Worm (Caenorhabditis elegans): ENCODE measurements around the gene srw-13.

Gene srw-13

DNA sequence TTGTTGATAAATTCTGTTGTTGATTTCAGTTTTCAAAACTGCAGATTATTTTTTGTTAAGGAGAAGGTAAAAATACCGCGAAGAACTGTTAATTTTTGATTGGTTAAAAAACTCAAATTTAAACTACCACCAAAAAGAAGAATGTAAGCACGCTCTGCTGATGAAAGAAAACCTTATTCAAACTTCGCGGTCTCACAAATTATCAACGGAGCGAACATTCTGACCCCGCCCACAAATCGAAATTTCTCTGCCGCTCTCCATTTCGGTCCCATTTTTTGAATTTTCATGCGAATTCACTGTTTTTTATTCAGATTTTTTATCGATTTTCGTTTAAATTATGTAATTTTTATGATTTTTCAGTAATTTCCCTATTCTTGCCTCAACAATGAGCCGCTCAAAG, 42.7 kb upstream of the srw-13 start, which contains the start of gene cyn-3:
cyn-3 (plus strand) TSS at position 361 of the 400 bp plus-strand sequence.
- no peak for TF ChIP-seq ceh-83 (GFP tag; optimal IDR thresholded peaks at IDR 0.05)
- TF ChIP-seq pha-4 (tag; optimal IDR thresholded peaks at IDR 0.05), result peak; percentile 77
- no peak for TF ChIP-seq drap-1 (GFP tag; optimal IDR thresholded peaks at IDR 0.05)
- no peak for TF ChIP-seq elt-3 (tag; optimal IDR thresholded peaks at IDR 0.05)
- peak; percentile 83 for TF ChIP-seq lsy-2 (tag; optimal IDR thresholded peaks at IDR 0.05)
- peak; percentile 58 for TF ChIP-seq lin-13 (tag; optimal IDR thresholded peaks at IDR 0.05)
- TF ChIP-seq ces-1 (GFP tag; optimal IDR thresholded peaks at IDR 0.05), result peak; percentile 81
- TF ChIP-seq unc-62 (GFP tag; optimal IDR thresholded peaks at IDR 0.05), result no peak
- TF ChIP-seq ceh-39 (tag; optimal IDR thresholded peaks at IDR 0.05), result peak; percentile 26
- TF ChIP-seq mep-1 (tag; optimal IDR thresholded peaks at IDR 0.05), result peak; percentile 78
- peak; percentile 18 for TF ChIP-seq hlh-1 (tag; optimal IDR thresholded peaks at IDR 0.05)
- TF ChIP-seq nhr-237 (tag; optimal IDR thresholded peaks at IDR 0.05), result peak; percentile 71

DNA sequence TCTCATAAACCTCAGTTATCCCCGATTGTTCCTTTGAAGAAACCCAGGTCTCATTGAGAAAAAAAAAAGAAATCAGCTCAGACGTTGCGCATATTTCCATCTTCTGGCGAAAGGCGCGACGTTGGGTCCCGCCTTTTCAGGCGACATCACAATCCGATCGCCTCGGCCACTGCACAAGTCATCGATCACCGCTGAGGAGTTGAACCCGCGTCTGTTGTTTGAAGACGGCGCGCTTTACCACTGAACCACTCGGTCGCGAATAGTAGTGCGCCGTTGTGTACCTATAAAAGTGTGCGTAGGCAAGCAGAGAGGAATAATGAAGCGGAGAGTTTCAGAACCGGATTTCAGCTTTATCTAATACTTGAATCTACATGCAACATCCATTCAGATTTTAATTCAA, 41.4 kb upstream of the srw-13 start, which contains the start of gene Y75B12B.11:
Y75B12B.11 (plus strand) TSS at position 394 of the 400 bp plus-strand sequence.
- TF ChIP-seq drap-1 (GFP tag; optimal IDR thresholded peaks at IDR 0.05) (peak; percentile 99), blmp-1 (tag; optimal IDR thresholded peaks at IDR 0.05) (no peak), flh-1 (GFP tag; optimal IDR thresholded peaks at IDR 0.05) (peak; percentile 77), bed-3 (GFP tag; optimal IDR thresholded peaks at IDR 0.05) (peak; percentile 76), nhr-76 (tag; optimal IDR thresholded peaks at IDR 0.05) (no peak), ham-2 (GFP tag; optimal IDR thresholded peaks at IDR 0.05) (peak; percentile 81), ceh-83 (GFP tag; optimal IDR thresholded peaks at IDR 0.05) (peak; percentile 93), elt-3 (tag; optimal IDR thresholded peaks at IDR 0.05) (no peak), ceh-43 (GFP tag; optimal IDR thresholded peaks at IDR 0.05) (peak; percentile 84), snpc-4 (tag; optimal IDR thresholded peaks at IDR 0.05) (no peak), mep-1 (tag; optimal IDR thresholded peaks at IDR 0.05) (peak; percentile 47), sem-2 (GFP tag; optimal IDR thresholded peaks at IDR 0.05) (peak; percentile 84), ceh-39 (tag; optimal IDR thresholded peaks at IDR 0.05) (no peak), lin-13 (tag; optimal IDR thresholded peaks at IDR 0.05) (peak; percentile 61), lin-32 (GFP tag; optimal IDR thresholded peaks at IDR 0.05) (peak; percentile 83), zip-8 (tag; optimal IDR thresholded peaks at IDR 0.05) (no peak), lsy-2 (tag; optimal IDR thresholded peaks at IDR 0.05) (peak; percentile 52), mls-2 (tag; optimal IDR thresholded peaks at IDR 0.05) (peak; percentile 93), unc-62 (GFP tag; optimal IDR thresholded peaks at IDR 0.05) (peak; percentile 24), nhr-2 (tag; optimal IDR thresholded peaks at IDR 0.05) (no peak), hlh-1 (tag; optimal IDR thresholded peaks at IDR 0.05) (peak; percentile 28), cnd-1 (tag; optimal IDR thresholded peaks at IDR 0.05) (peak; percentile 94), tbx-8 (GFP tag; optimal IDR thresholded peaks at IDR 0.05) (peak; percentile 88), sptf-1 (tag; optimal IDR thresholded peaks at IDR 0.05) (peak; percentile 93), elt-1 (tag; optimal IDR thresholded peaks at IDR 0.05; ENCODE audit: borderline replicate concordance, insufficient read depth) (no peak), unc-39 (tag; optimal IDR thresholded peaks at IDR 0.05) (no peak), nhr-28 (tag; optimal IDR thresholded peaks at IDR 0.05) (no peak), unc-120 (tag; optimal IDR thresholded peaks at IDR 0.05; ENCODE audit: poor library complexity, severe bottlenecking) (peak; percentile 94), M03D4.4 (tag; optimal IDR thresholded peaks at IDR 0.05) (peak; percentile 90), ztf-11 (tag; optimal IDR thresholded peaks at IDR 0.05) (peak; percentile 1), mab-5 (tag; optimal IDR thresholded peaks at IDR 0.05) (peak; percentile 26), nhr-237 (tag; optimal IDR thresholded peaks at IDR 0.05) (no peak), ces-1 (GFP tag; optimal IDR thresholded peaks at IDR 0.05) (no peak), nhr-12 (tag; optimal IDR thresholded peaks at IDR 0.05) (no peak), pha-4 (tag; optimal IDR thresholded peaks at IDR 0.05) (peak; percentile 75)

DNA sequence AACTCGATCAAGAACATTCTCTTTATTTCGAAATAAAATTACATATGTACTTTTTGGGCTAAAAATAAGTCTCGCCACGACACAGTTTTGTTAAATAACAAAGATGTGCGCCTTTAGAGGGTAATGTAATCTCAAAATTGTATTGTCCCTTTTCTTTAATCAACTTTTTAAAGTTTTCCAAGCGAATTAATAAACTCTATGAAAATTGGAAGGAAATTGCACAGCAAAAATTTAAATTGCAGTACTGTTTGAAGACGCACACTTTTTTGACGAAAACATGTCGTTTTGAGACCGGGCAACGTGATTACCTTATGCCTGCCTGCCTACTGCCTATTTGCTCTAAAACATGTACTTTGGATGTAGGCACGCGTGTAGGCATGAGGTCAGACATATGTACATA, 40.3 kb upstream of the srw-13 start:
- no peak for TF ChIP-seq nhr-237 (tag; optimal IDR thresholded peaks at IDR 0.05)
- TF ChIP-seq lsy-2 (tag; optimal IDR thresholded peaks at IDR 0.05), result no peak
- no peak for TF ChIP-seq ztf-11 (tag; optimal IDR thresholded peaks at IDR 0.05)
- no peak for TF ChIP-seq zip-8 (tag; optimal IDR thresholded peaks at IDR 0.05)
- no peak for TF ChIP-seq tbx-8 (GFP tag; optimal IDR thresholded peaks at IDR 0.05)
- no peak for TF ChIP-seq bed-3 (GFP tag; optimal IDR thresholded peaks at IDR 0.05)
- TF ChIP-seq M03D4.4 (tag; optimal IDR thresholded peaks at IDR 0.05), result no peak
- no peak for TF ChIP-seq nhr-28 (tag; optimal IDR thresholded peaks at IDR 0.05)
- no peak for TF ChIP-seq snpc-4 (tag; optimal IDR thresholded peaks at IDR 0.05)

Data from whole organism, mixed stage, embryonic.